Fruit fly (Drosophila melanogaster): Measurements from ENCODE around the gene mrt.

Gene mrt

dm6 chr3R:27250907-27251306 lies 31.6 kb downstream of the mrt start, which contains the start of the genes TTLL6B and TfIIA-L:
TTLL6B (minus strand) TSS chr3R:27251007.
TfIIA-L (plus strand) TSS chr3R:27251112.
- TF ChIP-seq CG11617 (GFP tag; optimal IDR thresholded peaks at IDR 0.05) (no peak), cnc (optimal IDR thresholded peaks at IDR 0.05) (no peak), Mnt (GFP tag; optimal IDR thresholded peaks at IDR 0.05) (no peak), toe (GFP tag; optimal IDR thresholded peaks at IDR 0.05) (no peak), CG1620 (GFP tag; optimal IDR thresholded peaks at IDR 0.05) (no peak), kay (GFP tag; ENCODE audit: borderline replicate concordance) (no peak), CG33017 (tag; optimal IDR thresholded peaks at IDR 0.05) (no peak), Crg-1 (GFP tag; optimal IDR thresholded peaks at IDR 0.05) (no peak), Hr96 (GFP tag; optimal IDR thresholded peaks at IDR 0.05) (no peak), Clk (GFP tag; optimal IDR thresholded peaks at IDR 0.05) (no peak), CG5204 (GFP tag; optimal IDR thresholded peaks at IDR 0.05) (no peak), tj (GFP tag; optimal IDR thresholded peaks at IDR 0.05) (no peak), pad (GFP tag; optimal IDR thresholded peaks at IDR 0.05) (no peak), CG12768 (GFP tag; optimal IDR thresholded peaks at IDR 0.05) (no peak), CG14711 (tag; optimal IDR thresholded peaks at IDR 0.05) (no peak)

DNA sequence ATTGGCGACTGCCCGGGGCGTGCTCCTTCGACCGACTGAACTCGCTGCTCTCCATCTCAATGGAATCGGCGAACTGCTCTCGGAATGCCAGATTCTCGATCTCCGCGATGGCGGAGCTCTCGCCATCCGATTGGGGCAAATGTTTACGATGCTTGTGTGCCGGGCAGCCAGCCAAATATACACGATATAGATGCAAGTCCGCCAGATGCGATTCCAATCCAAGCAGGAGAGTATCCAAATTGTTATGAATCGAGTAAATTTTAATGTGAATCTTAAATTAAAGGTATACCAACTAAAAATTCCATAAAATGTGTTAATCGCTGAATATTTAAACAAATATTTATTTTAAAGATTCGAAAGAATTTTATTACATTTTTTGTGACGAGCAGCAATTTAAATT lies 34.6 kb downstream of the mrt start, which contains the start of gene CG5984:
CG5984 (minus strand) TSS at position 101 of the 400 bp plus-strand sequence.
- TF ChIP-seq CG11617 (GFP tag; optimal IDR thresholded peaks at IDR 0.05) (no peak), CG7101 (tag; optimal IDR thresholded peaks at IDR 0.05) (no peak), CG14711 (tag; optimal IDR thresholded peaks at IDR 0.05) (no peak), cic (GFP tag; optimal IDR thresholded peaks at IDR 0.05) (no peak), cnc (optimal IDR thresholded peaks at IDR 0.05) (no peak)

DNA sequence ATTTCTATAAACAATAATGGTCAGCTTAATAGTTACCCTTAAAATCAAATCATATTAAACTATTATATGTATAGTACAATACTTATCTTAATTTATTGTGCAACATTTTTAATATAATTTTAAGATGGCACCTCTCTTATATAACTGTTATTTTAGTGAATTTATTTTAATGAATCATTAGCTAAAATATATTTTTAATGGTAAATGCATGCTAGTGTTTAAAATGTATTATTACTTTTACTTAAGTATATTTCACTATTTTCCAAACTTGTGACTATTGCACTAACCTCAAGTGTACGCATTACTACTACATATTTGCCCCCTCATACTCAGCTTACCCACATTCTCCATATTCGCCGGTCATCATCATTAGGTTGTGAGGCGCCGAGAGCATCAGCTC lies 36.2 kb downstream of the mrt start:
- TF ChIP-seq CG12768 (GFP tag; optimal IDR thresholded peaks at IDR 0.05): peak; percentile 15
- peak; percentile 72 for TF ChIP-seq CG7101 (tag; optimal IDR thresholded peaks at IDR 0.05)
- TF ChIP-seq kay (GFP tag; ENCODE audit: borderline replicate concordance): no peak
- TF ChIP-seq ovo (GFP tag; optimal IDR thresholded peaks at IDR 0.05): no peak
- TF ChIP-seq cnc (optimal IDR thresholded peaks at IDR 0.05): no peak
- no peak for TF ChIP-seq cic (GFP tag; optimal IDR thresholded peaks at IDR 0.05)
- peak; percentile 25 for TF ChIP-seq tj (GFP tag; optimal IDR thresholded peaks at IDR 0.05)
- peak; percentile 7 for TF ChIP-seq toe (GFP tag; optimal IDR thresholded peaks at IDR 0.05)
- TF ChIP-seq CG11617 (GFP tag; optimal IDR thresholded peaks at IDR 0.05): peak; percentile 26
- TF ChIP-seq bab1 (GFP tag; optimal IDR thresholded peaks at IDR 0.05): peak; percentile 72
- TF ChIP-seq CG1620 (GFP tag; optimal IDR thresholded peaks at IDR 0.05): no peak
- no peak for TF ChIP-seq Crg-1 (GFP tag; optimal IDR thresholded peaks at IDR 0.05)
- TF ChIP-seq CG33017 (tag; optimal IDR thresholded peaks at IDR 0.05): peak; percentile 82
- no peak for TF ChIP-seq Mnt (GFP tag; optimal IDR thresholded peaks at IDR 0.05)
- peak; percentile 80 for TF ChIP-seq CG14711 (tag; optimal IDR thresholded peaks at IDR 0.05)
- TF ChIP-seq CG5204 (GFP tag; optimal IDR thresholded peaks at IDR 0.05): no peak
- TF ChIP-seq CG7045 (GFP tag; optimal IDR thresholded peaks at IDR 0.05): peak; percentile 54

DNA sequence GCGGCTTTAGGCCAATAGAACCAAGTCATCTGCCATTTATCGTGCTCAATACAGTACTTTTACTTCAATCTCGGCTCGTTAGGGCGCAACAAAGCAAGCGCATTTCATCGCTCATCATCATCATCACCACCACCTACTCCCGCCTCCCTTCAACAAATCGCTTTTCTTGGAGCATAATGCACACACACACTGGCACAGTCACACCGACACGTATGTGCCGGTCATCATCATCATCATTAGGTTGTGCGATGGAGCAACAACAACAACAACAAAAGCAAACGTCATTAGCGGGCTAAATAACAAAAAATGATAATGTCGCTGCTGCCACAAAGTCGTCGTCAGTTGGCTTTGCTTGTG lies 37.1 kb downstream of the mrt start:
- peak in 1 of 2 experiments; percentile 50 for TF ChIP-seq cnc (optimal IDR thresholded peaks at IDR 0.05)
- no peak for TF ChIP-seq toe (GFP tag; optimal IDR thresholded peaks at IDR 0.05)
- TF ChIP-seq cic (GFP tag; optimal IDR thresholded peaks at IDR 0.05): no peak
- TF ChIP-seq kay (GFP tag; ENCODE audit: borderline replicate concordance): no peak
- peak; percentile 4 for TF ChIP-seq tj (GFP tag; optimal IDR thresholded peaks at IDR 0.05)

DNA sequence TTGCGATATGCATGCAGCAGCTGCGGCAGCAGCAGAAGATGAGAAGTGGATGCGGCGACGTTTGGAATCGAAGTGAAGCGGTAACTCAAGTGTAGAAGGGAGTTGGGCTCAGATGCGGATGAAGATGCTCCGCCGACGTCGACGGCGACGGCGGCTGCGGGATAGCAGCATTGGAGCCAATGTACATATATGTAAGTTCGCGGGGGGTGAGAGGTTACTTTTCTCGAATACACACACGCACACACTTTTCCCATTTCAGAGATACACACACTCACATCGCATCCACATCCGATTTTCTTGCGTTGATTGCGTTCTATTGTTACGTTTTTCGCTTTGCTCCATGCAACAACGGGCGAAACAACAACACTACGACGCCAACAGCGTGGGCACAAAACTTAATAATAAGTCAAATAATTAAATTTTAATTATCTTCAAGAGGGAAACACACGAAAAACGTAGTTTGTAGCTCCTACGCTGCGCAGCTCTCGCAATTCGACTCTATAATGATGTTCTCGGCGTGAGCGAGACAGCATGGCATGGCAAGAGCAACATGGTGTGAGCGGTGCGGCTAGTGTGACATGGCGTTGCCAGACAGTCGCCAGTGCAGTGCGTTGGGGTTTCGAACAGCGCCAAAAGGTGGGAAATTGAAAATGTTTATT lies 37.6 kb downstream of the mrt start, which contains the start of gene CG18766:
CG18766 (minus strand) TSS at position 508 of the 659 bp plus-strand sequence.
- peak; percentile 36 for TF ChIP-seq CG1620 (GFP tag; optimal IDR thresholded peaks at IDR 0.05)
- TF ChIP-seq pad (GFP tag; optimal IDR thresholded peaks at IDR 0.05): peak; percentile 30
- TF ChIP-seq CG33017 (tag; optimal IDR thresholded peaks at IDR 0.05): no peak
- peak; percentile 60 for TF ChIP-seq cic (GFP tag; optimal IDR thresholded peaks at IDR 0.05)
- TF ChIP-seq ovo (GFP tag; optimal IDR thresholded peaks at IDR 0.05): peak; percentile 57
- TF ChIP-seq CG14711 (tag; optimal IDR thresholded peaks at IDR 0.05): no peak
- TF ChIP-seq Mnt (GFP tag; optimal IDR thresholded peaks at IDR 0.05): peak; percentile 35
- no peak for TF ChIP-seq cnc (optimal IDR thresholded peaks at IDR 0.05)
- no peak for TF ChIP-seq Clk (GFP tag; optimal IDR thresholded peaks at IDR 0.05)
- TF ChIP-seq CG7101 (tag; optimal IDR thresholded peaks at IDR 0.05): no peak
- TF ChIP-seq CG12768 (GFP tag; optimal IDR thresholded peaks at IDR 0.05): peak; percentile 30
- TF ChIP-seq Hr96 (GFP tag; optimal IDR thresholded peaks at IDR 0.05): peak; percentile 31

DNA sequence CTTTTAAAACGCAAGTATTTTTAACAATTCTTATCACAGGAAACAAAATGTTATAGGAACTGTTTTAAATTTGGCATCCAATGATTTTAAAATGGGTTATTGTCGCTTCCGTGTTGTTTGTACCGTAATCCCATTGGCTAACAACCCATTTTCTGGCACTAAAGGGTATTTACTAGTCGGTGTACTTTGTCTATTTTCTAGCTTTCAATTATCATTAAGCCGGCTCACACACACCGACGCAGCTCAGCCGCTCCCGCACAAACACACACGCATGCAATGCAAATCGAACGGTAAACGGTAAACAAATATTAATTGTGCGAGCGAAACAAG lies 38.1 kb downstream of the mrt start:
- TF ChIP-seq pad (GFP tag; optimal IDR thresholded peaks at IDR 0.05) (peak; percentile 18), ovo (GFP tag; optimal IDR thresholded peaks at IDR 0.05) (peak; percentile 91), cic (GFP tag; optimal IDR thresholded peaks at IDR 0.05) (no peak), bab1 (GFP tag; optimal IDR thresholded peaks at IDR 0.05) (no peak)

DNA sequence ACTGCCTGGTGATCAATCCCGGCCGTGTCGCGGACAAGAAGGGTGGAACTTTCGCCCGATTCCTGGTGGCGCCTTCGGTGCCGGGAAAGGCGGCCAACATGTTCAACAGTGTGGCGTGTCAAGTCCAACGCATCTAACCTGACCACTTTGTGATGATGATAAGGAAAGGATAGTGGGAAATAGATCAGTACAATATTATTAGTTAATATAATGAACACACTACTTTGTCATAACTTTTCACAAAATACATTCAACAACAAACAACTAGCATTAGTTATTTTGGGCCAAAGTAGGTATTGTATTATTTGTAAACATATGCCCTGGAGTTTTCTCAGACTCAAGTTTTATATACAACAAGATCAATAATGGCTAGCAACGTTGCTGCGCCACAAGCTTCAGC lies 41.5 kb downstream of the mrt start, which contains the start of gene CG17991:
CG17991 (plus strand) TSS at position 301 of the 400 bp plus-strand sequence.
- TF ChIP-seq bab1 (GFP tag; optimal IDR thresholded peaks at IDR 0.05) (no peak), Hr96 (GFP tag; optimal IDR thresholded peaks at IDR 0.05) (no peak), toe (GFP tag; optimal IDR thresholded peaks at IDR 0.05) (no peak), CG11617 (GFP tag; optimal IDR thresholded peaks at IDR 0.05) (no peak), CG1620 (GFP tag; optimal IDR thresholded peaks at IDR 0.05) (no peak), tj (GFP tag; optimal IDR thresholded peaks at IDR 0.05) (no peak), Mnt (GFP tag; optimal IDR thresholded peaks at IDR 0.05) (no peak), Crg-1 (GFP tag; optimal IDR thresholded peaks at IDR 0.05) (no peak), CG7101 (tag; optimal IDR thresholded peaks at IDR 0.05) (no peak), CG12768 (GFP tag; optimal IDR thresholded peaks at IDR 0.05) (no peak)

Data from whole organism, adult.